Worm (Caenorhabditis elegans) whole organism, early embryonic: ENCODE measurements around the gene C08H9.18.
"Not testable (repeated sequence)": the region's sequence is repeated elsewhere in the genome, so short reads cannot be mapped to it uniquely, and the experiment has no call there.

Source experiments
- B0310.2 ChIP-seq: sonication (generic microtip); optimal IDR thresholded peaks from 2 replicates; lab custom pipeline; 2016; ENCODE audit warnings: mild to moderate bottlenecking, missing genetic modification characterization, missing compliant biosample characterization
- F13C5.2 ChIP-seq: sonication (generic microtip); optimal IDR thresholded peaks from 2 replicates; lab custom pipeline; 2017; ENCODE audit warnings: mild to moderate bottlenecking, missing genetic modification characterization, inconsistent platforms, missing compliant biosample characterization
- aly-1 ChIP-seq: sonication (generic microtip); optimal IDR thresholded peaks from 2 replicates; lab custom pipeline; 2016; ENCODE audit warnings: missing genetic modification characterization, missing compliant biosample characterization
- ama-1 ChIP-seq: fragments of 150-350 bp; optimal IDR thresholded peaks from 2 replicates; lab custom pipeline; 2014
- ceh-13 ChIP-seq: fragments of 200-800 bp; sonication (Bioruptor generic); optimal IDR thresholded peaks from 2 replicates; lab custom pipeline; 2018; ENCODE audit warnings: mild to moderate bottlenecking, missing genetic modification characterization, missing compliant biosample characterization
- ceh-36 ChIP-seq: sonication (generic microtip); optimal IDR thresholded peaks from 2 replicates; lab custom pipeline; 2016; ENCODE audit warnings: missing genetic modification characterization, inconsistent platforms, missing compliant biosample characterization
- ets-7 ChIP-seq: sonication (generic microtip); optimal IDR thresholded peaks from 2 replicates; lab custom pipeline; 2016; ENCODE audit warnings: missing genotype, missing genetic modification characterization, missing compliant biosample characterization
- flt-1 ChIP-seq: fragments of 200-800 bp; sonication (Bioruptor generic); IDR thresholded peaks from 2 replicates; pipeline ENCODE4 v1.3.6; 2022; ENCODE audit warnings: missing genetic modification characterization, missing compliant biosample characterization
- hmbx-1 ChIP-seq: sonication (generic microtip); optimal IDR thresholded peaks from 2 replicates; lab custom pipeline; 2016; ENCODE audit warnings: mild to moderate bottlenecking, missing genetic modification characterization, missing compliant biosample characterization
- hmg-4 ChIP-seq: fragments of 200-800 bp; sonication (Bioruptor generic); optimal IDR thresholded peaks from 2 replicates; lab custom pipeline; 2018; ENCODE audit warnings: mild to moderate bottlenecking, missing genetic modification characterization, missing compliant biosample characterization
- hnd-1 ChIP-seq: sonication (generic microtip); optimal IDR thresholded peaks from 2 replicates; lab custom pipeline; 2016; ENCODE audit warnings: missing genetic modification characterization, missing compliant biosample characterization
- pes-1 ChIP-seq: fragments of 200-800 bp; sonication (Bioruptor generic); IDR thresholded peaks from 2 replicates; pipeline ENCODE4 v1.3.6; 2022; ENCODE audit warnings: missing genetic modification reagents, missing genetic modification characterization, missing compliant biosample characterization
- scrt-1 ChIP-seq: fragments of 200-800 bp; sonication (Bioruptor generic); IDR thresholded peaks from 2 replicates; pipeline ENCODE4 v1.3.6; 2022; ENCODE audit warnings: missing genetic modification characterization, missing compliant biosample characterization
- sea-1 ChIP-seq: fragments of 200-800 bp; sonication (Bioruptor generic); conservative IDR thresholded peaks from 2 replicates; pipeline ENCODE4 v1.3.6; 2022; ENCODE audit warnings: missing genetic modification characterization, missing compliant biosample characterization
- tbx-11 ChIP-seq: fragments of 200-800 bp; sonication (Bioruptor generic); IDR thresholded peaks from 2 replicates; pipeline ENCODE4 v1.3.6; 2022; ENCODE audit warnings: missing genetic modification characterization, missing compliant biosample characterization
- tbx-37 ChIP-seq: fragments of 200-800 bp; sonication (Bioruptor generic); conservative IDR thresholded peaks from 2 replicates; pipeline ENCODE4 v1.3.6; 2022; ENCODE audit warnings: missing genetic modification reagents, missing genetic modification characterization, missing compliant biosample characterization
- tra-4 ChIP-seq: sonication (generic microtip); optimal IDR thresholded peaks from 2 replicates; lab custom pipeline; 2017; ENCODE audit warnings: missing genetic modification characterization, missing compliant biosample characterization

Gene C08H9.18

DNA sequence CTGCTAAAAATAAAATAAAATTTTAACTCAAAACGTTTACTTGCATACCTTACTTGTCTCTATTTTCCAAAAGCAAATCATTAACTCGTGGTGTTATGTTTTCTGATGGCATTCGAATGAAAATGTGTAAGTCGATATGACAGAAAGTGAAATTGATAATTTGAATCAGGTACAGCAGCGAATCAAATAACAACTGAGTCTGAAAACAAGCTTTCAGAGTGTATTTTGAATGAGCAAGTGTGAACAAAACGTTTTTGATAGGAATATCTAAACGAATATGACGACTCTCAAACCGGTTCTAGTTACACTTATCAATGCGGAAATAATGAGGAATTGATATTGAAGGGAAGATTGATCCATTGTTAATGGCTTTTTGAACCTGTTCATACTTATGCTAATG lies 9.0 kb upstream of the C08H9.18 start, which contains the start of gene chil-7:
Gene chil-7 (minus strand): TSS at position 112 of the 400 bp plus-strand sequence.
- TF ChIP-seq pes-1 (GFP tag; lab: Robert Waterston, UW) (no peak), ama-1 (no peak), ceh-13 (GFP tag; lab: Kevin White, UChicago) (no peak), B0310.2 (tag; lab: Kevin White, UChicago) (no peak), F13C5.2 (tag; lab: Kevin White, UChicago) (no peak), hmg-4 (GFP tag; lab: Kevin White, UChicago) (no peak), ceh-36 (no peak), tra-4 (tag; lab: Kevin White, UChicago) (no peak), flt-1 (no peak), aly-1 (no peak), tbx-11 (GFP tag; lab: Robert Waterston, UW) (no peak), sea-1 (GFP tag; lab: Robert Waterston, UW) (no peak), ets-7 (tag; lab: Kevin White, UChicago) (no peak), hnd-1 (tag; lab: Kevin White, UChicago) (no peak), hmbx-1 (tag; lab: Kevin White, UChicago) (no peak), scrt-1 (GFP tag; lab: Robert Waterston, UW) (no peak), tbx-37 (GFP tag; lab: Robert Waterston, UW) (no peak)

DNA sequence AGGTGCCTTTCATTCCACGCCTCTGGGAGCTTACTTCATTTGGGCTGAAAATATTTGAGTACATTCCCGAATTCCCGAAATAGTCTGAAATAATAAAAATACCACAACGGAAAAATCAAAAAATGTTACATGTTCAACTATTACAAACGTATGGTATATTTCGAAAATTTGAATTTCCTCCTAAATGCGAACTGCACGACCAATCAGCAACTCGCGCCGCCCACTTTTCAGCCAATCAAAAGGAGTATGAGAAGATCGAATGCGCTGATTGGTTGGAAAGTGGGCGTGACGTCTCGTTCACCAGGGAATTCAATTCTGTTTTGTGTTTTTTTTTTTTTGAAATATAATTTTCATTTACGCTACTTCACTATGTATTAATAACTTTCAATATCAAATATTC lies 6.7 kb upstream of the C08H9.18 start, which contains the start of gene old-1:
Gene old-1 (minus strand): TSS at position 50 of the 400 bp plus-strand sequence.
- TF ChIP-seq tbx-11 (GFP tag; lab: Robert Waterston, UW) (no peak), scrt-1 (GFP tag; lab: Robert Waterston, UW) (no peak), tbx-37 (GFP tag; lab: Robert Waterston, UW) (no peak), ceh-13 (GFP tag; lab: Kevin White, UChicago) (no peak), sea-1 (GFP tag; lab: Robert Waterston, UW) (no peak)

DNA sequence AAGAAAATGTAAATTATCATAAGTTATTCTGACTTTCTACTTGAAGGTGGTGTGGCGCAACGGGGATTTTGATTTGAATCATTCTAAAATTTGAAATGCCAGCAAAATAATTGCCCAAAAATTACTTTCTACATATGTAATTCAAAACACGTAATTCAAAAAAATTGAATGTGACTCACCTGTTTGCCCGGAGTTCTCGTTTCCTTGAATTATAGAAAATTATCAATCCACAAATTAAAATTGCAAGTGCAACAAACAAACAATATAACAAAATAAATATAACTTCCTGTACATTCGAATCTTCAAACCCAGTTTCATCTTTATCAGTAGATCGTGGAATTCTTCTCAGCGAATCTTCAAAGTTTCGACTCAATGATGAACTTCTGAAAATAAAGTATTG lies 6.2 kb upstream of the C08H9.18 start:
- TF ChIP-seq hmg-4 (GFP tag; lab: Kevin White, UChicago) (no peak), hmbx-1 (tag; lab: Kevin White, UChicago) (no peak), ama-1 (no peak), ceh-36 (no peak), B0310.2 (tag; lab: Kevin White, UChicago) (no peak), tra-4 (tag; lab: Kevin White, UChicago) (no peak), sea-1 (GFP tag; lab: Robert Waterston, UW) (no peak), F13C5.2 (tag; lab: Kevin White, UChicago) (no peak)

DNA sequence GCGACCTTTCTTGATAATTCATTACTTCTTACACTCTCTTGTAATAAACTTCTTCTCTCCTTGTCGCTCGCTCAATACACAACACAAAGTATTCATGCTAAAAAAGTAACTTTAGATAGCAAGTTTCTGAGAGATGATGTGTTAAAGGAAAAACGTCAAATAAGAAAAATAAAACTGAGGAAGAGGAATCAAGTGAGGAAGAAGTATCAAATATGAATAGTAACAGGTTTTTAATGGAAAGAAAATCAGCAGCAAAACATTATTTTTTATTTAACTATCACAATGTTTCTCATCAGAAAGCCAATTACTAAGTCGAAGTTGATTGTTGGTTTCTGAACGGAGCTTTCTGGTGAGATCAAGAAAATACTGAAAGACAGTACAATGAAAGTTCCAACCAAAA lies 4.3 kb upstream of the C08H9.18 start, which contains the start of gene chil-1:
Gene chil-1 (minus strand): TSS at position 101 of the 400 bp plus-strand sequence.
- not testable (repeated sequence) for TF ChIP-seq hnd-1 (tag; lab: Kevin White, UChicago); tbx-11 (GFP tag; lab: Robert Waterston, UW); B0310.2 (tag; lab: Kevin White, UChicago)

DNA sequence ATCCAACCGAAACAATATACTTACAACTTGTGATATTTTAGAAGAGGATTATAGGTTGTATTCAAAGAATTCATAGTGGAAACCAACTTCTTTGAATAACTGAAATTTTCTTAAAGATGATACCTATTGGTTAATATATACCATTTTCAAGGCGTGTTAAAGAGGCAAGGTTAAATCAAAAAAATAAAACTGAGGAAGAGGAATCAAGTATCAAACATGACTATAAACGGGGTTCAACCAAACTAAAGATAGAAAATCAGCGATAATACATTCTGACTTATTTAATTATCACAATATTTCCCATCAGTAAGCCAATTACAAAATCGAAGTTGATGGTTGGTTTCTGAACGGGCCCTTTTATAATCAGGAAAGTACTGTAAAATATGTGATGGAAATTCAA lies 653 bp downstream of the C08H9.18 start, which contains the start of gene chil-3:
Gene chil-3 (minus strand): TSS at position 101 of the 400 bp plus-strand sequence.
- TF ChIP-seq ceh-13 (GFP tag; lab: Kevin White, UChicago) (no peak), pes-1 (GFP tag; lab: Robert Waterston, UW) (no peak), hnd-1 (tag; lab: Kevin White, UChicago) (no peak), tra-4 (tag; lab: Kevin White, UChicago) (no peak), hmbx-1 (tag; lab: Kevin White, UChicago) (no peak), B0310.2 (tag; lab: Kevin White, UChicago) (no peak), scrt-1 (GFP tag; lab: Robert Waterston, UW) (no peak), aly-1 (no peak), sea-1 (GFP tag; lab: Robert Waterston, UW) (no peak), flt-1 (no peak), tbx-37 (GFP tag; lab: Robert Waterston, UW) (no peak), ama-1 (no peak), F13C5.2 (tag; lab: Kevin White, UChicago) (no peak), ceh-36 (no peak), ets-7 (tag; lab: Kevin White, UChicago) (no peak), tbx-11 (GFP tag; lab: Robert Waterston, UW) (no peak), hmg-4 (GFP tag; lab: Kevin White, UChicago) (no peak)

DNA sequence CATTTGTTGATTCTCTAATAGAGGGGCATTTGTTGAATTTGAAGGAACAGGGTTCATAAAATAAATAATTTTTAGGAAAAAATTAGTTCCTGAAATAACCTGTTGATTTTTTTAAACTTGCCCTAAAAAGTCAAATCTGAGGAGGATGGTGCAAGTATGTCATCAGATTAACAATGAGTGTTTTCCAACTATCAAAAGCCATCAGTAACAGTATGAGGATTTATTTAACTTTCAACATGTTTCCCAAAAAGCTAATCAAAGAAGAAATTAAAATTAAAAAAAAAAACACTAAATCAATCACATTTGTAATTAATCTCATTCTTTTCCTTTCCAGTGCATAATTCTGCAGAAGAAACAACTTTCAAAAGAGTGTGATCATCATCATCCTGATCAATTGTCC lies 2.5 kb downstream of the C08H9.18 start, which contains the start of gene chil-5:
Gene chil-5 (minus strand): TSS at position 101 of the 400 bp plus-strand sequence.
- TF ChIP-seq tbx-37 (GFP tag; lab: Robert Waterston, UW) (no peak), ceh-36 (no peak), flt-1 (no peak), pes-1 (GFP tag; lab: Robert Waterston, UW) (no peak), aly-1 (no peak), ets-7 (tag; lab: Kevin White, UChicago) (no peak), ama-1 (no peak), tbx-11 (GFP tag; lab: Robert Waterston, UW) (no peak), F13C5.2 (tag; lab: Kevin White, UChicago) (no peak), sea-1 (GFP tag; lab: Robert Waterston, UW) (no peak), tra-4 (tag; lab: Kevin White, UChicago) (no peak), B0310.2 (tag; lab: Kevin White, UChicago) (no peak), scrt-1 (GFP tag; lab: Robert Waterston, UW) (no peak), hmg-4 (GFP tag; lab: Kevin White, UChicago) (no peak), hmbx-1 (tag; lab: Kevin White, UChicago) (no peak), hnd-1 (tag; lab: Kevin White, UChicago) (no peak), ceh-13 (GFP tag; lab: Kevin White, UChicago) (no peak)

DNA sequence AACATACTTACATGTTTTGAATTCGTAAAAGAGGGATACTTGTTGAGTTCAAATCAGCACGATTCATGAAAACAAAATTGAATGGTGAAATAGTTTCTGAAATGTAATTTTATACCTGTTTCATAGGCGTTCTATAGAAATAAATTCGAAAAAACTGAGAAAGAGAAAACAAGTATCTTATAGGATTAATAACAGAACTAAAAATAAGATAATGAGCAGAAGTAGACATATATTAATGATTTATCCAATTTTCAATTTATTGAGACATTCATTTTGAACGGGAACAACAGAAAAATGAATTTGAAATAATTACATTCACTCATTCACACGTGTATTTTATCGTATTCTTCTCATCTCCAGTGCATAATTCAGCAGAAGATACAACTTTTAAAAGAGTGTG lies 4.3 kb downstream of the C08H9.18 start, which contains the start of gene chil-6:
Gene chil-6 (minus strand): TSS at position 101 of the 400 bp plus-strand sequence.
- TF ChIP-seq pes-1 (GFP tag; lab: Robert Waterston, UW): no peak
- no peak for TF ChIP-seq ceh-36
- no peak for TF ChIP-seq sea-1 (GFP tag; lab: Robert Waterston, UW)
- TF ChIP-seq ets-7 (tag; lab: Kevin White, UChicago): no peak
- TF ChIP-seq ama-1: no peak
- no peak for TF ChIP-seq scrt-1 (GFP tag; lab: Robert Waterston, UW)
- TF ChIP-seq hmbx-1 (tag; lab: Kevin White, UChicago): no peak
- TF ChIP-seq aly-1: no peak
- no peak for TF ChIP-seq B0310.2 (tag; lab: Kevin White, UChicago)
- no peak for TF ChIP-seq hmg-4 (GFP tag; lab: Kevin White, UChicago)
- TF ChIP-seq ceh-13 (GFP tag; lab: Kevin White, UChicago): no peak
- TF ChIP-seq tra-4 (tag; lab: Kevin White, UChicago): no peak
